Worm (Caenorhabditis elegans) whole organism, L3 larva: ENCODE measurements around the gene dpf-4.

Source experiments
- ZK546.5 ChIP-seq: sonication (generic microtip); optimal IDR thresholded peaks from 2 replicates; lab custom pipeline; 2017; ENCODE audit warnings: missing biosample characterization, missing genetic modification characterization
- ama-1 ChIP-seq: fragments of 150-350 bp; optimal IDR thresholded peaks from 2 replicates; lab custom pipeline; 2018
- egl-27 ChIP-seq: sonication (generic microtip); optimal IDR thresholded peaks from 4 replicates; lab custom pipeline; 2017; ENCODE audit warnings: missing biosample characterization, missing genetic modification reagents, missing genetic modification characterization
- elt-1 ChIP-seq: fragments of 150-350 bp; optimal IDR thresholded peaks from 2 replicates; lab custom pipeline; 2014; ENCODE audit warnings: missing biosample characterization, missing genetic modification characterization
- fkh-10 ChIP-seq: sonication (generic microtip); optimal IDR thresholded peaks from 2 replicates; lab custom pipeline; 2017; ENCODE audit warnings: missing biosample characterization, missing genetic modification reagents, missing genetic modification characterization
- hmg-11 ChIP-seq: sonication (generic microtip); optimal IDR thresholded peaks from 2 replicates; lab custom pipeline; 2016; ENCODE audit warnings: missing genetic modification characterization, missing compliant biosample characterization
- lin-39 ChIP-seq: fragments of 150-350 bp; optimal IDR thresholded peaks from 2 replicates; lab custom pipeline; 2018; ENCODE audit warnings: missing biosample characterization, missing genetic modification reagents, missing genetic modification characterization
- nhr-11 ChIP-seq: fragments of 150-350 bp; optimal IDR thresholded peaks from 2 replicates; lab custom pipeline; 2014; ENCODE audit warnings: missing biosample characterization, missing genetic modification characterization
- nhr-25 ChIP-seq: sonication (generic microtip); optimal IDR thresholded peaks from 2 replicates; lab custom pipeline; 2017; ENCODE audit warnings: missing biosample characterization, missing genetic modification characterization
- sea-2 ChIP-seq: fragments of 150-350 bp; sonication (generic microtip); optimal IDR thresholded peaks from 4 replicates; lab custom pipeline; 2014; ENCODE audit warnings: missing biosample characterization, missing genetic modification reagents, missing genetic modification characterization
- snpc-4 ChIP-seq: fragments of 150-350 bp; optimal IDR thresholded peaks from 2 replicates; lab custom pipeline; 2014; ENCODE audit warnings: missing biosample characterization, missing genetic modification characterization
- unc-39 ChIP-seq: sonication (generic microtip); optimal IDR thresholded peaks from 4 replicates; lab custom pipeline; 2017; ENCODE audit warnings: missing biosample characterization, missing genetic modification characterization
- zag-1 ChIP-seq: fragments of 150-350 bp; optimal IDR thresholded peaks from 2 replicates; lab custom pipeline; 2014; ENCODE audit warnings: missing biosample characterization, missing genetic modification characterization
- ztf-11 ChIP-seq: fragments of 150-350 bp; optimal IDR thresholded peaks from 2 replicates; lab custom pipeline; 2014; ENCODE audit warnings: missing biosample characterization, missing genetic modification characterization

ce11 chrIII:5884007-5884406 lies 24.9 kb downstream of the dpf-4 start, which contains the start of gene C28H8.5:
- TF ChIP-seq egl-27 (tag; lab: Kevin White, UChicago) (no peak), fkh-10 (GFP tag; lab: Kevin White, UChicago) (no peak), nhr-11 (tag; lab: Kevin White, UChicago) (no peak), lin-39 (no peak), ZK546.5 (tag; lab: Kevin White, UChicago) (no peak), ztf-11 (tag; lab: Kevin White, UChicago) (no peak), sea-2 (GFP tag; lab: Kevin White, UChicago) (no peak), ama-1 (lab: Kevin White, UChicago) (no peak), snpc-4 (tag; lab: Kevin White, UChicago) (no peak), zag-1 (no peak), elt-1 (tag; lab: Kevin White, UChicago) (no peak), hmg-11 (no peak), nhr-25 (no peak), unc-39 (no peak)
